Fruit fly (Drosophila melanogaster) whole organism, embryonic: ENCODE data around the gene mldr.

Source experiments
- ATbp ChIP-seq: fragments of 200-800 bp; sonication (Bioruptor generic); optimal IDR thresholded peaks from 2 replicates; lab custom pipeline; 2017; ENCODE audit warnings: missing biosample characterization, mild to moderate bottlenecking, missing genetic modification characterization, missing genetic modification reagents
- Asciz ChIP-seq: fragments of 200-800 bp; sonication (Bioruptor generic); optimal IDR thresholded peaks from 2 replicates; lab custom pipeline; 2017; ENCODE audit warnings: missing biosample characterization, mild to moderate bottlenecking, missing genetic modification characterization, missing genetic modification reagents
- B-H1 ChIP-seq: fragments of 200-800 bp; sonication (Bioruptor generic); IDR thresholded peaks from 3 replicates; pipeline ENCODE4 v1.3.6; 2022; ENCODE audit warnings: missing biosample characterization, missing genetic modification characterization
- Blimp-1 ChIP-seq: fragments of 200-800 bp; sonication (Bioruptor generic); optimal IDR thresholded peaks from 3 replicates; lab custom pipeline; 2018; ENCODE audit warnings: missing biosample characterization, missing genetic modification characterization, mild to moderate bottlenecking, moderate library complexity, missing genetic modification reagents
- BtbVII ChIP-seq: fragments of 200-800 bp; sonication (Bioruptor generic); optimal IDR thresholded peaks from 3 replicates; lab custom pipeline; 2017; ENCODE audit warnings: missing biosample characterization, mild to moderate bottlenecking, missing genetic modification characterization
- Bteb2 ChIP-seq: fragments of 200-800 bp; sonication (Bioruptor generic); optimal IDR thresholded peaks from 2 replicates; lab custom pipeline; 2016; ENCODE audit warnings: missing biosample characterization, missing genetic modification characterization
- CG10147 ChIP-seq: fragments of 200-800 bp; sonication (Bioruptor generic); optimal IDR thresholded peaks from 2 replicates; lab custom pipeline; 2019; ENCODE audit warnings: missing biosample characterization, mild to moderate bottlenecking, missing genetic modification characterization, moderate library complexity
- CG10543 ChIP-seq: fragments of 200-800 bp; sonication (Bioruptor generic); optimal IDR thresholded peaks from 3 replicates; lab custom pipeline; 2017; ENCODE audit warnings: missing biosample characterization, mild to moderate bottlenecking, missing genetic modification characterization, moderate library complexity
- CG13123 ChIP-seq: fragments of 200-800 bp; sonication (Bioruptor generic); optimal IDR thresholded peaks from 2 replicates; lab custom pipeline; 2016; ENCODE audit warnings: missing biosample characterization, missing genetic modification characterization
- CG14667 ChIP-seq: fragments of 200-800 bp; sonication (Bioruptor generic); IDR thresholded peaks from 2 replicates; pipeline ENCODE4 v1.3.6; 2022; ENCODE audit warnings: missing biosample characterization, missing genetic modification characterization
- CG15073 ChIP-seq: fragments of 200-800 bp; sonication (Bioruptor generic); optimal IDR thresholded peaks from 2 replicates; lab custom pipeline; 2016; ENCODE audit warnings: missing biosample characterization, missing genetic modification characterization
- CG1602 ChIP-seq: fragments of 200-800 bp; sonication (Bioruptor generic); optimal IDR thresholded peaks from 3 replicates; lab custom pipeline; 2016; ENCODE audit warnings: missing biosample characterization, missing genetic modification characterization
- CG17829 ChIP-seq: fragments of 200-800 bp; optimal IDR thresholded peaks from 2 replicates; lab custom pipeline; 2019; ENCODE audit warnings: missing biosample characterization, mild to moderate bottlenecking, missing genetic modification characterization, moderate library complexity
- CG34224 ChIP-seq: fragments of 200-800 bp; sonication (Bioruptor generic); IDR thresholded peaks from 3 replicates; pipeline ENCODE4 v1.3.6; 2022; ENCODE audit warnings: missing biosample characterization, missing genetic modification characterization; ENCODE audit not compliant: partially characterized antibody
- CG6654 ChIP-seq: fragments of 200-800 bp; sonication (Bioruptor generic); optimal IDR thresholded peaks from 2 replicates; lab custom pipeline; 2017; ENCODE audit warnings: missing biosample characterization, mild to moderate bottlenecking, missing genetic modification characterization
- CG7372 ChIP-seq: fragments of 200-800 bp; sonication (Bioruptor generic); IDR thresholded peaks from 2 replicates; pipeline ENCODE4 v1.3.6; 2022; ENCODE audit warnings: missing biosample characterization, missing genetic modification characterization
- CG7928 ChIP-seq: fragments of 200-800 bp; sonication (Bioruptor generic); optimal IDR thresholded peaks from 2 replicates; lab custom pipeline; 2017; ENCODE audit warnings: missing biosample characterization, mild to moderate bottlenecking, missing genetic modification characterization
- CG8924 ChIP-seq: fragments of 200-800 bp; optimal IDR thresholded peaks from 3 replicates; lab custom pipeline; 2019; ENCODE audit warnings: missing biosample characterization, mild to moderate bottlenecking, missing genetic modification characterization, moderate library complexity
- CG9215 ChIP-seq: fragments of 200-800 bp; sonication (Bioruptor generic); IDR thresholded peaks from 2 replicates; pipeline ENCODE4 v1.3.6; 2022; ENCODE audit warnings: missing biosample characterization, missing genetic modification characterization
- Deaf1 ChIP-seq: fragments of 200-800 bp; optimal IDR thresholded peaks from 3 replicates; lab custom pipeline; 2019; ENCODE audit warnings: missing biosample characterization, mild to moderate bottlenecking, missing genetic modification characterization, moderate library complexity
- Fer3 ChIP-seq: fragments of 200-800 bp; sonication (Bioruptor generic); optimal IDR thresholded peaks from 2 replicates; lab custom pipeline; 2018; ENCODE audit warnings: missing biosample characterization, mild to moderate bottlenecking, missing genetic modification characterization, moderate library complexity
- HLH4C ChIP-seq: fragments of 200-800 bp; sonication (Bioruptor generic); IDR thresholded peaks from 3 replicates; pipeline ENCODE4 v1.3.6; 2022; ENCODE audit warnings: missing biosample characterization, missing genetic modification characterization; ENCODE audit not compliant: partially characterized antibody
- Hand ChIP-seq: fragments of 200-800 bp; sonication (Bioruptor generic); optimal IDR thresholded peaks from 2 replicates; lab custom pipeline; 2017; ENCODE audit warnings: mild to moderate bottlenecking, missing biosample characterization, missing genetic modification reagents, missing genetic modification characterization
- Hmr ChIP-seq: fragments of 200-800 bp; sonication (Bioruptor generic); optimal IDR thresholded peaks from 3 replicates; lab custom pipeline; 2017; ENCODE audit warnings: mild to moderate bottlenecking, missing biosample characterization, missing genetic modification reagents, missing genetic modification characterization
- Hr3 ChIP-seq: fragments of 200-800 bp; sonication (Bioruptor generic); optimal IDR thresholded peaks from 3 replicates; lab custom pipeline; 2016; ENCODE audit warnings: missing biosample characterization, missing genetic modification characterization
- Lhr ChIP-seq: fragments of 200-800 bp; sonication (Bioruptor generic); optimal IDR thresholded peaks from 3 replicates; lab custom pipeline; 2017; ENCODE audit warnings: mild to moderate bottlenecking, missing biosample characterization, missing genetic modification reagents, missing genetic modification characterization
- Max ChIP-seq: fragments of 200-800 bp; sonication (Bioruptor generic); optimal IDR thresholded peaks from 2 replicates; lab custom pipeline; 2016; ENCODE audit warnings: missing biosample characterization, mild to moderate bottlenecking, missing genetic modification characterization
- NfI ChIP-seq: fragments of 200-800 bp; sonication (Bioruptor generic); optimal IDR thresholded peaks from 3 replicates; lab custom pipeline; 2018; ENCODE audit warnings: missing biosample characterization, mild to moderate bottlenecking, missing genetic modification characterization, moderate library complexity
- Oli ChIP-seq: fragments of 200-800 bp; sonication (Bioruptor generic); optimal IDR thresholded peaks from 2 replicates; lab custom pipeline; 2018; ENCODE audit warnings: missing biosample characterization, mild to moderate bottlenecking, missing genetic modification characterization, moderate library complexity
- Spps ChIP-seq: fragments of 200-800 bp; sonication (Bioruptor generic); optimal IDR thresholded peaks from 2 replicates; lab custom pipeline; 2018; ENCODE audit warnings: missing biosample characterization, mild to moderate bottlenecking, missing genetic modification characterization
- ato ChIP-seq: fragments of 200-800 bp; sonication (Bioruptor generic); IDR thresholded peaks from 2 replicates; pipeline ENCODE4 v1.3.6; 2022; ENCODE audit warnings: missing biosample characterization, missing genetic modification characterization; ENCODE audit not compliant: partially characterized antibody
- croc ChIP-seq: fragments of 200-800 bp; sonication (Bioruptor generic); conservative IDR thresholded peaks from 3 replicates; pipeline ENCODE4 v1.3.6; 2022; ENCODE audit warnings: missing biosample characterization, missing genetic modification characterization
- dmrt11E ChIP-seq: fragments of 200-800 bp; sonication (Bioruptor generic); optimal IDR thresholded peaks from 3 replicates; lab custom pipeline; 2018; ENCODE audit warnings: missing biosample characterization, mild to moderate bottlenecking, missing genetic modification characterization, moderate library complexity
- dpn ChIP-seq, 2 experiments: fragments of 200-800 bp; sonication (Bioruptor generic); optimal IDR thresholded peaks; 3 replicates each; lab custom pipeline; 2016; ENCODE audit warnings: missing biosample characterization in 2 of 2, missing genetic modification characterization in 2 of 2
- dysf ChIP-seq: fragments of 200-800 bp; sonication (Bioruptor generic); IDR thresholded peaks from 3 replicates; pipeline ENCODE4 v1.3.6; 2022; ENCODE audit warnings: missing biosample characterization, missing genetic modification characterization
- eve ChIP-seq, 2 experiments: fragments of >200 bp; optimal IDR thresholded peaks; 2 replicates each; lab custom pipeline; 2017; ENCODE audit warnings: missing biosample characterization in 2 of 2, missing genetic modification characterization in 2 of 2
- fd102C ChIP-seq: fragments of 200-800 bp; sonication (Bioruptor generic); optimal IDR thresholded peaks from 2 replicates; lab custom pipeline; 2018; ENCODE audit warnings: missing biosample characterization, mild to moderate bottlenecking, missing genetic modification characterization, moderate library complexity
- gro ChIP-seq: fragments of 200-800 bp; sonication (Bioruptor generic); optimal IDR thresholded peaks from 2 replicates; lab custom pipeline; 2016; ENCODE audit warnings: missing biosample characterization, missing genetic modification characterization
- h ChIP-seq: fragments of >200 bp; optimal IDR thresholded peaks from 2 replicates; lab custom pipeline; 2017
- her ChIP-seq: fragments of 200-800 bp; sonication (Bioruptor generic); optimal IDR thresholded peaks from 2 replicates; lab custom pipeline; 2016; ENCODE audit warnings: missing biosample characterization, missing genetic modification characterization
- lab ChIP-seq: fragments of 200-800 bp; sonication (Bioruptor generic); optimal IDR thresholded peaks from 3 replicates; lab custom pipeline; 2017; ENCODE audit warnings: missing biosample characterization, missing genetic modification characterization, mild to moderate bottlenecking, moderate library complexity, missing genetic modification reagents
- lbe ChIP-seq: fragments of 200-800 bp; sonication (Bioruptor generic); optimal IDR thresholded peaks from 2 replicates; lab custom pipeline; 2016; ENCODE audit warnings: missing biosample characterization, mild to moderate bottlenecking, missing genetic modification characterization
- mirr ChIP-seq: fragments of 200-800 bp; sonication (Bioruptor generic); optimal IDR thresholded peaks from 3 replicates; lab custom pipeline; 2018; ENCODE audit warnings: missing biosample characterization, mild to moderate bottlenecking, missing genetic modification characterization
- p53 ChIP-seq: fragments of 200-800 bp; sonication (Bioruptor generic); optimal IDR thresholded peaks from 2 replicates; lab custom pipeline; 2016; ENCODE audit warnings: missing biosample characterization, missing genetic modification characterization
- pfk ChIP-seq: fragments of 200-800 bp; sonication (Bioruptor generic); optimal IDR thresholded peaks from 2 replicates; lab custom pipeline; 2018; ENCODE audit warnings: missing biosample characterization, mild to moderate bottlenecking, missing genetic modification characterization, moderate library complexity
- pnt ChIP-seq: fragments of 200-800 bp; sonication (Bioruptor generic); optimal IDR thresholded peaks from 3 replicates; lab custom pipeline; 2016; ENCODE audit warnings: missing biosample characterization, missing genetic modification characterization
- rib ChIP-seq: fragments of 200-800 bp; sonication (Bioruptor generic); IDR thresholded peaks from 2 replicates; pipeline ENCODE4 v1.3.6; 2022; ENCODE audit warnings: missing biosample characterization, missing genetic modification characterization
- so ChIP-seq: fragments of 200-800 bp; sonication (Bioruptor generic); IDR thresholded peaks from 3 replicates; pipeline ENCODE4 v1.3.6; 2022; ENCODE audit warnings: missing biosample characterization, missing genetic modification characterization
- vnd ChIP-seq: fragments of 200-800 bp; sonication (Bioruptor generic); IDR thresholded peaks from 3 replicates; pipeline ENCODE4 v1.3.6; 2022; ENCODE audit warnings: missing biosample characterization, missing genetic modification characterization; ENCODE audit not compliant: partially characterized antibody
- wor ChIP-seq: fragments of 200-800 bp; sonication (Bioruptor generic); IDR thresholded peaks from 2 replicates; pipeline ENCODE4 v1.3.6; 2022; ENCODE audit warnings: missing biosample characterization, missing genetic modification characterization

The mldr gene

dm6 chrX:6340593-6341068 is 49.5 kb downstream of the mldr start (continued):
- TF ChIP-seq croc (GFP tag; lab: Robert Waterston, UW) (peak; percentile 35; the same call in 1 of the 3 replicates), CG1602 (GFP tag; lab: Kevin White, UChicago) (peak; percentile 15), mirr (peak; percentile 42), Spps (peak; percentile 24), vnd (GFP tag; lab: Robert Waterston, UW) (no peak), BtbVII (peak; percentile 83), Hr3 (peak; percentile 34), CG15073 (GFP tag; lab: Kevin White, UChicago) (no peak), dysf (GFP tag; lab: Robert Waterston, UW) (peak; percentile 62), dmrt11E (tag; lab: Kevin White, UChicago) (peak; percentile 25), CG7372 (GFP tag; lab: Robert Waterston, UW) (peak; percentile 82), p53 (no peak), B-H1 (GFP tag; lab: Robert Waterston, UW) (no peak; the same call in 2 of the 3 replicates), CG10147 (GFP tag; lab: Kevin White, UChicago) (peak; percentile 91), CG10543 (peak; percentile 80), lbe (GFP tag; lab: Kevin White, UChicago) (peak; percentile 68), Bteb2 (peak; percentile 7), lab (GFP tag; lab: Kevin White, UChicago) (peak; percentile 86), wor (GFP tag; lab: Robert Waterston, UW) (0 out of 2 replicates have a peak, but pooled peaks have one; percentile 30), so (GFP tag; lab: Robert Waterston, UW) (peak; percentile 53; the same call in 2 of the 3 replicates), CG34224 (GFP tag; lab: Robert Waterston, UW) (no peak), pfk (GFP tag; lab: Kevin White, UChicago) (no peak), pnt (GFP tag; lab: Kevin White, UChicago) (no peak), Oli (peak; percentile 86), Hmr (GFP tag; lab: Kevin White, UChicago) (peak; percentile 87), CG17829 (peak; percentile 64), Lhr (GFP tag; lab: Kevin White, UChicago) (peak; percentile 38), eve (GFP tag; optimal IDR thresholded peaks at IDR 0.05; lab: Kevin White, UChicago) (no peak), Hand (GFP tag; lab: Kevin White, UChicago) (peak; percentile 83), ATbp (peak; percentile 62), gro (GFP tag; lab: Kevin White, UChicago) (no peak), rib (GFP tag; lab: Robert Waterston, UW) (peak; percentile 45; the same call in 1 of the 2 replicates), fd102C (GFP tag; lab: Kevin White, UChicago) (no peak), CG6654 (GFP tag; lab: Kevin White, UChicago) (peak; percentile 59), Asciz (GFP tag; lab: Kevin White, UChicago) (peak; percentile 70), Max (peak; percentile 58), NfI (GFP tag; lab: Kevin White, UChicago) (peak; percentile 76), CG13123 (GFP tag; lab: Kevin White, UChicago) (peak; percentile 13), h (no peak), her (GFP tag; lab: Kevin White, UChicago) (peak; percentile 9), Deaf1 (tag; lab: Kevin White, UChicago) (peak; percentile 56), dpn (GFP tag; optimal IDR thresholded peaks at IDR 0.05; lab: Kevin White, UChicago) (peak in 1 of 2 experiments; percentile 63), Fer3 (tag; lab: Kevin White, UChicago) (peak; percentile 62), CG9215 (peak; percentile 61), HLH4C (GFP tag; lab: Robert Waterston, UW) (no peak), CG14667 (GFP tag; lab: Robert Waterston, UW) (0 out of 2 replicates have a peak, but pooled peaks have one; percentile 27), CG7928 (GFP tag; lab: Kevin White, UChicago) (peak; percentile 53), CG8924 (peak; percentile 84), Blimp-1 (no peak), ato (GFP tag; lab: Robert Waterston, UW) (no peak)
